Worm (Caenorhabditis elegans) whole organism, L4 larva: ENCODE data around the gene col-181.

Source experiments
- F49E8.2 ChIP-seq: sonication (generic microtip); optimal IDR thresholded peaks from 2 replicates; lab custom pipeline; 2016; ENCODE audit warnings: missing compliant biosample characterization, mild to moderate bottlenecking, missing genetic modification characterization, borderline replicate concordance
- T20F7.1 ChIP-seq: fragments of 200-800 bp; sonication (Bioruptor generic); optimal IDR thresholded peaks from 2 replicates; lab custom pipeline; 2018; ENCODE audit warnings: mild to moderate bottlenecking, missing genetic modification characterization, missing compliant biosample characterization
- T26A8.4 ChIP-seq: fragments of 200-800 bp; sonication (Bioruptor generic); IDR thresholded peaks from 2 replicates; pipeline ENCODE4 v1.3.6; 2022; ENCODE audit warnings: missing genetic modification characterization, missing compliant biosample characterization
- Y48G9A.11 ChIP-seq: fragments of 200-800 bp; sonication (Bioruptor generic); IDR thresholded peaks from 2 replicates; pipeline ENCODE4 v1.3.6; 2022; ENCODE audit warnings: missing genetic modification reagents, missing genetic modification characterization, missing compliant biosample characterization
- ZK337.2 ChIP-seq: fragments of 200-800 bp; sonication (Bioruptor generic); IDR thresholded peaks from 2 replicates; pipeline ENCODE4 v1.3.6; 2022; ENCODE audit warnings: missing genetic modification reagents, missing genetic modification characterization, missing compliant biosample characterization
- aha-1 ChIP-seq: fragments of 150-350 bp; peaks from one replicate; lab custom pipeline; 2014; ENCODE audit warnings: missing biosample characterization, missing genetic modification characterization
- ama-1 ChIP-seq: fragments of 150-350 bp; optimal IDR thresholded peaks from 2 replicates; lab custom pipeline; 2014; ENCODE audit warnings: inconsistent platforms, mixed read lengths
- ceh-20 ChIP-seq: fragments of 200-800 bp; sonication (Bioruptor generic); IDR thresholded peaks from 2 replicates; pipeline ENCODE4 v1.3.6; 2022; ENCODE audit warnings: missing genetic modification reagents, missing genetic modification characterization, missing compliant biosample characterization
- cey-2 ChIP-seq: sonication (generic microtip); optimal IDR thresholded peaks from 3 replicates; lab custom pipeline; 2017; ENCODE audit warnings: missing genetic modification characterization, mild to moderate bottlenecking, missing compliant biosample characterization, antibody characterized with exemption, borderline replicate concordance; ENCODE audit not compliant: insufficient read depth
- daf-12 ChIP-seq: fragments of 150-350 bp; optimal IDR thresholded peaks from 2 replicates; lab custom pipeline; 2014; ENCODE audit warnings: missing biosample characterization, missing genetic modification reagents, missing genetic modification characterization
- daf-8 ChIP-seq: fragments of 200-800 bp; sonication (Bioruptor generic); IDR thresholded peaks from 2 replicates; pipeline ENCODE4 v1.3.6; 2022; ENCODE audit warnings: missing genetic modification characterization, missing compliant biosample characterization
- dmd-6 ChIP-seq: fragments of 200-800 bp; sonication (Bioruptor generic); IDR thresholded peaks from 2 replicates; pipeline ENCODE4 v1.3.6; 2022; ENCODE audit warnings: missing genetic modification reagents, missing genetic modification characterization, missing compliant biosample characterization
- dmd-8 ChIP-seq: fragments of 200-800 bp; sonication (Bioruptor generic); IDR thresholded peaks from 2 replicates; pipeline ENCODE4 v1.3.6; 2022; ENCODE audit warnings: missing genetic modification characterization, missing compliant biosample characterization
- dmd-9 ChIP-seq: fragments of 200-800 bp; sonication (Bioruptor generic); IDR thresholded peaks from 2 replicates; pipeline ENCODE4 v1.3.6; 2022; ENCODE audit warnings: missing genetic modification reagents, missing genetic modification characterization, missing compliant biosample characterization
- dpl-1 ChIP-seq: fragments of 150-350 bp; optimal IDR thresholded peaks from 2 replicates; lab custom pipeline; 2014; ENCODE audit warnings: missing biosample characterization, missing genetic modification reagents, missing genetic modification characterization
- dve-1 ChIP-seq: sonication (generic microtip); optimal IDR thresholded peaks from 2 replicates; lab custom pipeline; 2017; ENCODE audit warnings: antibody characterized with exemption, mild to moderate bottlenecking, missing genetic modification characterization, missing compliant biosample characterization; ENCODE audit not compliant: insufficient read depth
- egl-27 ChIP-seq: sonication (generic microtip); optimal IDR thresholded peaks from 3 replicates; lab custom pipeline; 2017; ENCODE audit warnings: missing biosample characterization, missing genetic modification reagents, missing genetic modification characterization
- egl-43 ChIP-seq: fragments of 200-800 bp; sonication (Bioruptor generic); IDR thresholded peaks from 2 replicates; pipeline ENCODE4 v1.3.6; 2022; ENCODE audit warnings: missing genetic modification reagents, missing genetic modification characterization, missing compliant biosample characterization
- fos-1 ChIP-seq: fragments of 150-350 bp; optimal IDR thresholded peaks from 2 replicates; lab custom pipeline; 2014; ENCODE audit warnings: missing biosample characterization, missing genetic modification characterization
- gei-8 ChIP-seq: fragments of 200-800 bp; sonication (Bioruptor generic); optimal IDR thresholded peaks from 2 replicates; lab custom pipeline; 2018; ENCODE audit warnings: mild to moderate bottlenecking, missing genetic modification characterization, missing compliant biosample characterization
- hlh-11 ChIP-seq: fragments of 200-800 bp; sonication (Bioruptor generic); optimal IDR thresholded peaks from 2 replicates; lab custom pipeline; 2018; ENCODE audit warnings: mild to moderate bottlenecking, missing genetic modification characterization, missing compliant biosample characterization
- lin-38 ChIP-seq: fragments of 200-800 bp; sonication (Bioruptor generic); IDR thresholded peaks from 2 replicates; pipeline ENCODE4 v1.3.6; 2022; ENCODE audit warnings: missing genetic modification reagents, missing genetic modification characterization, missing compliant biosample characterization
- madf-5 ChIP-seq, 2 experiments: fragments of 200-800 bp; sonication (Bioruptor generic); IDR thresholded peaks; 2 replicates each; pipeline ENCODE4 v1.3.6; 2022; ENCODE audit warnings: missing compliant biosample characterization in 2 of 2, missing genetic modification characterization in 2 of 2
- madf-9 ChIP-seq: fragments of 200-800 bp; sonication (Bioruptor generic); conservative IDR thresholded peaks from 2 replicates; pipeline ENCODE4 v1.3.6; 2022; ENCODE audit warnings: missing genetic modification reagents, missing genetic modification characterization, missing compliant biosample characterization
- mdl-1 ChIP-seq, 2 experiments: fragments of 150-350 bp in 1 of 2; sonication (generic microtip) in 1 of 2; optimal IDR thresholded peaks; 2 replicates each; lab custom pipeline; 2014 to 2017; ENCODE audit warnings: missing biosample characterization in 2 of 2, missing genetic modification characterization in 2 of 2
- mep-1 ChIP-seq: fragments of 150-350 bp; sonication (generic microtip); optimal IDR thresholded peaks from 3 replicates; lab custom pipeline; 2014; ENCODE audit warnings: missing biosample characterization, missing genetic modification characterization
- mes-2 ChIP-seq: sonication (generic microtip); optimal IDR thresholded peaks from 2 replicates; lab custom pipeline; 2016; ENCODE audit warnings: missing genotype, mild to moderate bottlenecking, missing genetic modification characterization, missing compliant biosample characterization; ENCODE audit not compliant: poor library complexity, severe bottlenecking
- nhr-102 ChIP-seq: sonication (generic microtip); optimal IDR thresholded peaks from 2 replicates; lab custom pipeline; 2016; ENCODE audit warnings: mild to moderate bottlenecking, missing genetic modification characterization, moderate library complexity, missing compliant biosample characterization
- nhr-237 ChIP-seq: sonication (generic microtip); optimal IDR thresholded peaks from 2 replicates; lab custom pipeline; 2017; ENCODE audit warnings: missing biosample characterization, missing genetic modification characterization
- nhr-6 ChIP-seq: fragments of 150-350 bp; optimal IDR thresholded peaks from 2 replicates; lab custom pipeline; 2014; ENCODE audit warnings: missing biosample characterization, missing genetic modification characterization
- nhr-76 ChIP-seq: fragments of 150-350 bp; optimal IDR thresholded peaks from 2 replicates; lab custom pipeline; 2014; ENCODE audit warnings: missing biosample characterization, missing genetic modification characterization
- nhr-77 ChIP-seq: fragments of 150-350 bp; optimal IDR thresholded peaks from 2 replicates; lab custom pipeline; 2014; ENCODE audit warnings: missing biosample characterization, missing genetic modification characterization
- pqm-1 ChIP-seq: sonication (generic microtip); optimal IDR thresholded peaks from 2 replicates; lab custom pipeline; 2017; ENCODE audit warnings: missing biosample characterization, missing genetic modification characterization
- rbr-2 ChIP-seq: sonication (generic microtip); optimal IDR thresholded peaks from 2 replicates; lab custom pipeline; 2016; ENCODE audit warnings: missing genotype, missing genetic modification characterization, missing compliant biosample characterization
- saeg-2 ChIP-seq: fragments of 200-800 bp; sonication (Bioruptor generic); IDR thresholded peaks from 2 replicates; pipeline ENCODE4 v1.3.6; 2022; ENCODE audit warnings: missing genetic modification reagents, missing genetic modification characterization, missing compliant biosample characterization
- set-16 ChIP-seq: fragments of 200-800 bp; sonication (Bioruptor generic); IDR thresholded peaks from 2 replicates; pipeline ENCODE4 v1.3.6; 2022; ENCODE audit warnings: missing genetic modification reagents, missing genetic modification characterization, missing compliant biosample characterization
- snpc-1.2 ChIP-seq: fragments of 200-800 bp; sonication (Bioruptor generic); IDR thresholded peaks from 2 replicates; pipeline ENCODE4 v1.3.6; 2022; ENCODE audit warnings: missing genetic modification reagents, missing genetic modification characterization, missing compliant biosample characterization
- spr-3 ChIP-seq: fragments of 200-800 bp; sonication (Bioruptor generic); optimal IDR thresholded peaks from 2 replicates; lab custom pipeline; 2018; ENCODE audit warnings: mild to moderate bottlenecking, missing genetic modification characterization, missing compliant biosample characterization
- tra-1 ChIP-seq: fragments of 200-800 bp; sonication (Bioruptor generic); IDR thresholded peaks from 2 replicates; pipeline ENCODE4 v1.3.6; 2022; ENCODE audit warnings: missing genetic modification reagents, missing genetic modification characterization, missing compliant biosample characterization
- unc-39 ChIP-seq: sonication (generic microtip); optimal IDR thresholded peaks from 2 replicates; lab custom pipeline; 2017; ENCODE audit warnings: missing biosample characterization, missing genetic modification characterization
- unc-62 ChIP-seq, 3 experiments: fragments of 150-350 bp in 1 of 3; sonication (generic microtip); optimal IDR thresholded peaks in 2 of 3; peaks in 1 of 3; 1 replicate in 1 of 3; 2 replicates in 2 of 3; lab custom pipeline; 2014 to 2017; ENCODE audit warnings: missing biosample characterization in 3 of 3, missing genetic modification characterization in 3 of 3, missing genetic modification reagents in 3 of 3, missing genotype in 1 of 3
- vab-7 ChIP-seq: fragments of 200-800 bp; sonication (Bioruptor generic); IDR thresholded peaks from 2 replicates; pipeline ENCODE4 v1.3.6; 2022; ENCODE audit warnings: missing genetic modification reagents, missing genetic modification characterization, missing compliant biosample characterization
- zag-1 ChIP-seq: fragments of 150-350 bp; optimal IDR thresholded peaks from 2 replicates; lab custom pipeline; 2014; ENCODE audit warnings: missing biosample characterization, missing genetic modification characterization
- zip-11 ChIP-seq: fragments of 200-800 bp; sonication (Bioruptor generic); IDR thresholded peaks from 2 replicates; pipeline ENCODE4 v1.3.6; 2022; ENCODE audit warnings: missing genetic modification characterization, missing compliant biosample characterization
- ztf-11 ChIP-seq: fragments of 150-350 bp; optimal IDR thresholded peaks from 2 replicates; lab custom pipeline; 2014; ENCODE audit warnings: missing biosample characterization, missing genetic modification characterization

col-181 gene

DNA sequence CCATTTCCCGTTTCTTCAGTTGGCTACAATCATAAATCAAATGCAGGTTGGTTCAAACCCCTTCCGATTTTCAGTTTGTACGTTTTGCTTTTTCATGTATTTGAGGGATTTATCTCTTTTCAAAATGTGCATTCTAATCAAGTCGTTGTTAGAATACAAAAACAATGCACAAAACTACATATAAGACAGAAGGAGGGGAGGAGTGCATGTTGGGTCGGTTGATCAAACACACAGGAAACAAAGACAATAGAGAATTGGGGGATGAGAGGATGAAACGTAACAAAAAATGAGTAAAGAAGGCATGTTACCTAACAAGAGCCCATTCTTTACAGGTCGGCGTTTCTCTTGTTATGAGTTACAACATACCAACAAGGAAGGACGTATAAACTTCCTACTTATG lies 6.7 kb upstream of the col-181 start:
- TF ChIP-seq unc-62 (GFP tag; optimal IDR thresholded peaks at IDR 0.05 in 1 of 2; lab: Kevin White, UChicago) (peak in 1 of 2 experiments; percentile 15), unc-62 (tag; optimal IDR thresholded peaks at IDR 0.05; lab: Kevin White, UChicago) (no peak), dmd-6 (GFP tag; lab: Robert Waterston, UW) (no peak), aha-1 (tag; lab: Kevin White, UChicago) (peak; percentile 90), ama-1 (lab: Kevin White, UChicago) (no peak), dve-1 (no peak)

DNA sequence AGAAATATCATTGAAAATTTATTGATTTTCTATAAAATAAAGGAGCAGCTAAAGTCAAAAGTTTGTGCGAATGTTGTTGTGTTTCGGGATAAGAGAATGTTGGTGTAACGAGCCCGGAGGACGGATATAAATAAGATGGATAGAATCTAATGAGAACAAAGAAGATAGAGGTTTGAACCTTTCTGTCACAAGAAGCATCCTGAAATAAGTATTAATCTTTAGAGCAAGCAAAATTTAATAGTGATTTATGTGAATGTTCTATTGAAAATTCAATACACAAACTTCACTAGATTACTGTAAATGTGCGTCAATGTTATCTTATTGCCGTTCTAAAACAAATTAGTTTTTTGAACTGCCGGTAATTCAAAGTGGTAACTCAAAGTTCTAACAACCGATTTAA lies 1.0 kb upstream of the col-181 start, which contains the start of gene W03G11.3:
Gene W03G11.3, minus strand, starts transcription at position 101 of the 400 bp plus-strand sequence.
- TF ChIP-seq daf-8 (GFP tag; lab: Robert Waterston, UW) (no peak), aha-1 (tag; lab: Kevin White, UChicago) (peak; percentile 49)

DNA sequence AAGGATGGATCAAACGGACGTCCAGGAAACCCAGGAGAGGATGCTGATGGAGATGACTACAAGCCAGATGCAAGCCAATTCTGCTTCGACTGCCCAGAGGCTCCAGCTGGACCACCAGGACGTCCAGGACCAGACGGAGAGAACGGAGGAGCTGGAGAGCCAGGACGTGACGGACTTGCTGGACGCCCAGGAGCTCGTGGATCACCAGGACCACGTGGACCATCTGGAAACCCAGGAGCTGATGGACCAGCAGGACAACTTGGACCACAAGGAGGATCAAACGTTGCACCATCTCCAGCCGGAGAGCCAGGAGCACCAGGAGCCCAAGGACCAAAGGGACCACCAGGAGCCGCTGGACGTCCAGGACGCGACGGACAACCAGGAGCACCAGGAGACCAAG lies 728 bp downstream of the col-181 start:
- TF ChIP-seq mdl-1 (tag; optimal IDR thresholded peaks at IDR 0.05; lab: Kevin White, UChicago) (no peak), mep-1 (tag; lab: Kevin White, UChicago) (no peak), unc-39 (tag; lab: Kevin White, UChicago) (no peak), snpc-1.2 (GFP tag; lab: Robert Waterston, UW) (no peak), set-16 (GFP tag; lab: Robert Waterston, UW) (peak; percentile 95)

DNA sequence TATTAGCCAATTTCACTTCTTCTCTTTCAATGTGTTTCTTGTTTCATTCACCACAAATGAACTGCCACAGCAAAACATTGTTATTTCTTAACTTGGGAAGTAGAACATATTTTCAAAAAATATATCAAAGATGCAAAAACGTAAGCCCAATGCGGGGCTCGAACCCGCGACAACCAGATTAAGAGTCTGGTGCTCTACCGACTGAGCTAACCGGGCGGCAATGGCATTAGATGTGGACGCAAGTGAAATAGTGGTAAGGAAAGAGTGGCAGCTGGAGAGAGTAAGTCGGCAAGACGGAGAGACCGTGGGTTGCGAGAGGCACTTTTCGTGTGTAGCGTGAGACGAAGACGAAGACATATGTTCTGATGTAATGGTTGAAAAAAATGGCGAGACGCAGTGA lies 1.3 kb downstream of the col-181 start:
- TF ChIP-seq mes-2 (no peak), nhr-6 (tag; lab: Kevin White, UChicago) (peak; percentile 59), nhr-77 (tag; lab: Kevin White, UChicago) (peak; percentile 56), saeg-2 (peak; percentile 72; the same call in 1 of the 2 replicates), nhr-102 (tag; lab: Kevin White, UChicago) (peak; percentile 79), dmd-9 (GFP tag; lab: Robert Waterston, UW) (peak; percentile 70; the same call in 1 of the 2 replicates), egl-43 (GFP tag; lab: Robert Waterston, UW) (no peak), unc-39 (tag; lab: Kevin White, UChicago) (no peak), pqm-1 (tag; lab: Kevin White, UChicago) (no peak), nhr-237 (tag; lab: Kevin White, UChicago) (no peak), zip-11 (peak; percentile 15; the same call in 1 of the 2 replicates), madf-9 (GFP tag; lab: Robert Waterston, UW) (peak; percentile 85), rbr-2 (tag; lab: Kevin White, UChicago) (peak; percentile 86), gei-8 (GFP tag; lab: Kevin White, UChicago) (peak; percentile 83), madf-5 (GFP tag; IDR thresholded peaks at IDR 0.05; lab: Robert Waterston, UW) (peak in 1 of 2 experiments; percentile 88), ZK337.2 (peak; percentile 80), lin-38 (GFP tag; lab: Robert Waterston, UW) (peak; percentile 82), egl-27 (tag; lab: Kevin White, UChicago) (no peak), Y48G9A.11 (peak; percentile 74), nhr-76 (tag; lab: Kevin White, UChicago) (no peak), daf-12 (tag; lab: Kevin White, UChicago) (no peak), T26A8.4 (GFP tag; lab: Robert Waterston, UW) (peak; percentile 93), dmd-8 (GFP tag; lab: Robert Waterston, UW) (peak; percentile 95), fos-1 (tag; lab: Kevin White, UChicago) (no peak), dpl-1 (GFP tag; lab: Kevin White, UChicago) (no peak), vab-7 (GFP tag; lab: Robert Waterston, UW) (peak; percentile 97), cey-2 (tag; lab: Kevin White, UChicago) (peak; percentile 84), spr-3 (GFP tag; lab: Kevin White, UChicago) (peak; percentile 71), zag-1 (tag; lab: Kevin White, UChicago) (peak; percentile 46), ztf-11 (no peak), hlh-11 (tag; lab: Kevin White, UChicago) (no peak), tra-1 (GFP tag; lab: Robert Waterston, UW) (peak; percentile 93), dve-1 (peak; percentile 85), ceh-20 (peak; percentile 87), F49E8.2 (tag; lab: Kevin White, UChicago) (peak; percentile 37), T20F7.1 (GFP tag; lab: Kevin White, UChicago) (peak; percentile 64)
